Fruit fly (Drosophila melanogaster) whole organism, wandering third instar larva: Measurements from ENCODE around the gene Gr93c.

ENCODE experiments used
- Abd-B ChIP-seq: fragments of >200 bp; optimal IDR thresholded peaks from 2 replicates; lab custom pipeline; 2017; ENCODE audit warnings: missing biosample characterization, missing genetic modification characterization
- CG32264 ChIP-seq: fragments of 200-800 bp; sonication (Bioruptor generic); optimal IDR thresholded peaks from 2 replicates; lab custom pipeline; 2016; ENCODE audit warnings: missing biosample characterization, missing genetic modification characterization
- CG9705 ChIP-seq: fragments of 200-800 bp; sonication (Bioruptor generic); optimal IDR thresholded peaks from 2 replicates; lab custom pipeline; 2018; ENCODE audit warnings: missing biosample characterization, mild to moderate bottlenecking, missing genetic modification characterization
- CrebA ChIP-seq: fragments of 200-800 bp; sonication (Bioruptor generic); optimal IDR thresholded peaks from 2 replicates; lab custom pipeline; 2016; ENCODE audit warnings: missing biosample characterization, mild to moderate bottlenecking, missing genetic modification characterization, borderline replicate concordance
- Dif ChIP-seq: fragments of 200-275, 200-300 bp; sonication (Bioruptor generic); optimal IDR thresholded peaks from 2 replicates; lab custom pipeline; 2018; ENCODE audit warnings: missing biosample characterization, missing genetic modification characterization; ENCODE audit not compliant: partially characterized antibody
- GATAd ChIP-seq: sonication (Bioruptor generic); optimal IDR thresholded peaks from 2 replicates; lab custom pipeline; 2016; ENCODE audit warnings: missing biosample characterization, missing genetic modification characterization
- HLH106 ChIP-seq: fragments of 200-800 bp; optimal IDR thresholded peaks from 3 replicates; lab custom pipeline; 2019; ENCODE audit warnings: missing biosample characterization, mild to moderate bottlenecking, missing genetic modification characterization, moderate library complexity
- Hnf4 ChIP-seq: fragments of 200-800 bp; sonication (Bioruptor generic); optimal IDR thresholded peaks from 2 replicates; lab custom pipeline; 2016; ENCODE audit warnings: missing biosample characterization, mild to moderate bottlenecking, missing genetic modification characterization
- Hr78 ChIP-seq: fragments of >200 bp; optimal IDR thresholded peaks from 2 replicates; lab custom pipeline; 2017; ENCODE audit warnings: missing biosample characterization, missing genetic modification characterization
- Hr83 ChIP-seq: fragments of 200-300 bp; sonication (Bioruptor generic); optimal IDR thresholded peaks from 2 replicates; lab custom pipeline; 2016; ENCODE audit warnings: missing biosample characterization, mild to moderate bottlenecking, missing genetic modification characterization, moderate library complexity; ENCODE audit not compliant: poor library complexity, severe bottlenecking
- Jra ChIP-seq: sonication (Bioruptor generic); optimal IDR thresholded peaks from 2 replicates; lab custom pipeline; 2016; ENCODE audit warnings: missing biosample characterization, missing genetic modification characterization
- Mio ChIP-seq: sonication (Bioruptor generic); optimal IDR thresholded peaks from 2 replicates; lab custom pipeline; 2016; ENCODE audit warnings: missing biosample characterization, missing genetic modification characterization
- Myc ChIP-seq: fragments of >200 bp; optimal IDR thresholded peaks from 2 replicates; lab custom pipeline; 2017
- N ChIP-seq: fragments of >200 bp; optimal IDR thresholded peaks from 2 replicates; lab custom pipeline; 2018; ENCODE audit warnings: missing biosample characterization, missing external identifiers, missing genetic modification characterization
- OdsH ChIP-seq: fragments of 200-800 bp; sonication (Bioruptor generic); optimal IDR thresholded peaks from 2 replicates; lab custom pipeline; 2016; ENCODE audit warnings: missing biosample characterization, mild to moderate bottlenecking, missing genetic modification characterization
- Rel ChIP-seq, 2 experiments: fragments of 200-800 bp; sonication (Bioruptor generic) in 1 of 2; optimal IDR thresholded peaks; 2 replicates in 1 of 2; 3 replicates in 1 of 2; lab custom pipeline; 2016 to 2019; ENCODE audit warnings: mild to moderate bottlenecking in 2 of 2, missing biosample characterization in 2 of 2, missing genetic modification characterization in 2 of 2, moderate library complexity in 1 of 2
- Sp1 ChIP-seq: fragments of 200-800 bp; sonication (Bioruptor generic); optimal IDR thresholded peaks from 3 replicates; lab custom pipeline; 2019; ENCODE audit warnings: missing biosample characterization, mild to moderate bottlenecking, missing genetic modification characterization, moderate library complexity
- br ChIP-seq: fragments of 200-800 bp; sonication (Bioruptor generic); optimal IDR thresholded peaks from 2 replicates; lab custom pipeline; 2016; ENCODE audit warnings: missing biosample characterization, missing genetic modification characterization
- brk ChIP-seq: fragments of 200-800 bp; sonication (Bioruptor generic); optimal IDR thresholded peaks from 2 replicates; lab custom pipeline; 2016; ENCODE audit warnings: missing biosample characterization, mild to moderate bottlenecking, missing genetic modification characterization
- dl ChIP-seq, 2 experiments: fragments of 175-275, 200-275 bp in 1 of 2; fragments of 200-275 bp in 1 of 2; sonication (Bioruptor generic); optimal IDR thresholded peaks; lab custom pipeline; 2018; ENCODE audit warnings: mild to moderate bottlenecking in 2 of 2, missing biosample characterization in 2 of 2, missing genetic modification characterization in 2 of 2, moderate library complexity in 2 of 2; ENCODE audit not compliant: partially characterized antibody in 2 of 2, insufficient read depth in 1 of 2
- dmrt93B ChIP-seq: fragments of 200-800 bp; sonication (Bioruptor generic); optimal IDR thresholded peaks from 2 replicates; lab custom pipeline; 2018; ENCODE audit warnings: missing biosample characterization, mild to moderate bottlenecking, missing genetic modification characterization
- dsf ChIP-seq: sonication (Bioruptor generic); optimal IDR thresholded peaks from 2 replicates; lab custom pipeline; 2016; ENCODE audit warnings: missing biosample characterization, missing genetic modification characterization, borderline replicate concordance
- ey ChIP-seq: fragments of 200-800 bp; sonication (Bioruptor generic); optimal IDR thresholded peaks from 2 replicates; lab custom pipeline; 2016; ENCODE audit warnings: missing biosample characterization, missing genetic modification characterization
- foxo ChIP-seq, 2 experiments: fragments of 200-800 bp; sonication (Bioruptor generic); optimal IDR thresholded peaks; 2 replicates in 1 of 2; 3 replicates in 1 of 2; lab custom pipeline; 2016 to 2017; ENCODE audit warnings: missing biosample characterization in 2 of 2, missing genetic modification characterization in 2 of 2
- fru ChIP-seq: fragments of 200-800 bp; sonication (Bioruptor generic); optimal IDR thresholded peaks from 3 replicates; lab custom pipeline; 2016; ENCODE audit warnings: missing biosample characterization, mild to moderate bottlenecking, missing genetic modification characterization
- h ChIP-seq: fragments of 200-800 bp; sonication (Bioruptor generic); optimal IDR thresholded peaks from 3 replicates; lab custom pipeline; 2016; ENCODE audit warnings: missing biosample characterization, mild to moderate bottlenecking, missing genetic modification characterization
- jim ChIP-seq: fragments of 175-275, 200-325 bp; sonication (Bioruptor generic); optimal IDR thresholded peaks from 2 replicates; lab custom pipeline; 2016; ENCODE audit warnings: missing biosample characterization, mild to moderate bottlenecking, missing genetic modification characterization
- lola ChIP-seq: fragments of >200 bp; optimal IDR thresholded peaks from 2 replicates; lab custom pipeline; 2017; ENCODE audit warnings: missing biosample characterization, missing genetic modification characterization
- pan ChIP-seq: fragments of >200 bp; optimal IDR thresholded peaks from 2 replicates; lab custom pipeline; 2017
- psq ChIP-seq: fragments of 200-800 bp; sonication (Bioruptor generic); optimal IDR thresholded peaks from 3 replicates; lab custom pipeline; 2017; ENCODE audit warnings: missing biosample characterization, mild to moderate bottlenecking, missing genetic modification characterization, moderate library complexity
- rgr ChIP-seq: fragments of 200-800 bp; sonication (Bioruptor generic); optimal IDR thresholded peaks from 3 replicates; lab custom pipeline; 2016; ENCODE audit warnings: missing biosample characterization, mild to moderate bottlenecking, missing genetic modification characterization
- sage ChIP-seq: fragments of 200-800 bp; sonication (Bioruptor generic); optimal IDR thresholded peaks from 2 replicates; lab custom pipeline; 2016; ENCODE audit warnings: missing biosample characterization, mild to moderate bottlenecking, missing genetic modification characterization
- sv ChIP-seq: fragments of 200-800 bp; sonication (Bioruptor generic); optimal IDR thresholded peaks from 3 replicates; lab custom pipeline; 2016; ENCODE audit warnings: missing biosample characterization, missing genetic modification characterization
- tai ChIP-seq: sonication (Bioruptor generic); optimal IDR thresholded peaks from 2 replicates; lab custom pipeline; 2016; ENCODE audit warnings: missing biosample characterization, missing genetic modification characterization
- woc ChIP-seq: sonication (Bioruptor generic); optimal IDR thresholded peaks from 2 replicates; lab custom pipeline; 2016; ENCODE audit warnings: missing biosample characterization, mild to moderate bottlenecking, missing genetic modification characterization

The Gr93c gene

DNA sequence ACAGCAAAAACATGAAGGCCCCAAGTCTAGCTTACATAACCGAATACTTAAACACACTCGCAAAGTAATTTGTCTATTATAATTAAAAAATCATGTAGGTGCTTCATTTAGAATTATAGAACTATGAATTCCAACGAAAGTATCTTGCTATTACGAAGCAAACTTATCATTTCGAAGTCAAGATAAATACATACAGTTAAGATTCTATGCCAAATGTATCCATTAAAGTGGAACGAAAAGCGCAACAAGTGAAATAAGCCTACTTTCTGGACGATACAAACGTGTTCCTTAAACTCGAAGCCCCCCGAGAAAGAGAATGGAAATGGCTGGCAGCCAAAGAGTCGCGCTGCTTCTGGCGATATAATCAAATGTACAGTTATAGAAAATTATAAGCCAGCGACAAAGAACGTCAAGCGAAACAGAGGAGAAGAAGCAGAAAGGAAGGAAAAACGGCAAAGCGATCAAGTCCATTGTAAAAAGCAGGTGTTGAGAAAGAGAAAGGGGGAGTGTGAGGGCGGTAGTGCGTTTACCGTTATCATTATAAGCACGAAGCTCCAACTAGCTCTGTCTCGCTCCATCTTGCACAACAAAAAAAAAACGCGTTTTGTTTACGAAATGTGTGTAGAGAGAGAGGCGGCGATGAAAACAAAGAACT lies 7.6 kb upstream of the Gr93c start:
- TF ChIP-seq Hr83 (GFP tag; lab: Kevin White, UChicago) (peak; percentile 2), Hnf4 (GFP tag; lab: Kevin White, UChicago) (no peak), N (GFP tag; lab: Kevin White, UChicago) (no peak), psq (GFP tag; lab: Kevin White, UChicago) (peak; percentile 75), OdsH (GFP tag; lab: Kevin White, UChicago) (peak; percentile 7), Rel (GFP tag; optimal IDR thresholded peaks at IDR 0.05; lab: Kevin White, UChicago) (no peak), Rel (tag; optimal IDR thresholded peaks at IDR 0.05; lab: Kevin White, UChicago) (peak; percentile 10), fru (GFP tag; lab: Kevin White, UChicago) (peak; percentile 9), Myc (lab: Kevin White, UChicago) (no peak), Jra (no peak), rgr (peak; percentile 22)

dm6 chr3R:21851592-21852578 lies 6.8 kb upstream of the Gr93c start:
- TF ChIP-seq CrebA (GFP tag; lab: Kevin White, UChicago) (peak; percentile 58), GATAd (no peak), Dif (GFP tag; lab: Kevin White, UChicago) (peak; percentile 36), Rel (GFP tag; optimal IDR thresholded peaks at IDR 0.05; lab: Kevin White, UChicago) (no peak), Rel (tag; optimal IDR thresholded peaks at IDR 0.05; lab: Kevin White, UChicago) (peak; percentile 51)

- peak; percentile 20 for TF ChIP-seq rgr
- no peak for TF ChIP-seq CG32264 (GFP tag; lab: Kevin White, UChicago)
- TF ChIP-seq psq (GFP tag; lab: Kevin White, UChicago) = peak; percentile 26
- TF ChIP-seq GATAd = no peak
- no peak for TF ChIP-seq Jra
- TF ChIP-seq Myc (lab: Kevin White, UChicago) = no peak
- peak; percentile 51 for TF ChIP-seq ey (GFP tag; lab: Kevin White, UChicago)
- TF ChIP-seq tai (GFP tag; lab: Kevin White, UChicago) = no peak
- peak; percentile 26 for TF ChIP-seq woc
- peak; percentile 51 for TF ChIP-seq h (GFP tag; lab: Kevin White, UChicago)
- TF ChIP-seq foxo (GFP tag; optimal IDR thresholded peaks at IDR 0.05; lab: Kevin White, UChicago) = peak in 1 of 2 experiments; percentile 23
- TF ChIP-seq br (GFP tag; lab: Kevin White, UChicago) = peak; percentile 40
- no peak for TF ChIP-seq Rel (GFP tag; optimal IDR thresholded peaks at IDR 0.05; lab: Kevin White, UChicago)
- TF ChIP-seq Rel (tag; optimal IDR thresholded peaks at IDR 0.05; lab: Kevin White, UChicago) = peak; percentile 91
- no peak for TF ChIP-seq dsf (GFP tag; lab: Kevin White, UChicago)
- peak; percentile 24 for TF ChIP-seq dmrt93B (GFP tag; lab: Kevin White, UChicago)
- TF ChIP-seq HLH106 = peak; percentile 3
- peak; percentile 0 for TF ChIP-seq OdsH (GFP tag; lab: Kevin White, UChicago)
- peak; percentile 29 for TF ChIP-seq fru (GFP tag; lab: Kevin White, UChicago)
- TF ChIP-seq dl (GFP tag; optimal IDR thresholded peaks at IDR 0.05; lab: Kevin White, UChicago; ENCODE audit: insufficient read depth in 1 of 2, partially characterized antibody in 2 of 2) = no peak
Measured at dm6 chr3R:21849988-21850460, 5.0 kb upstream of the Gr93c start.

DNA sequence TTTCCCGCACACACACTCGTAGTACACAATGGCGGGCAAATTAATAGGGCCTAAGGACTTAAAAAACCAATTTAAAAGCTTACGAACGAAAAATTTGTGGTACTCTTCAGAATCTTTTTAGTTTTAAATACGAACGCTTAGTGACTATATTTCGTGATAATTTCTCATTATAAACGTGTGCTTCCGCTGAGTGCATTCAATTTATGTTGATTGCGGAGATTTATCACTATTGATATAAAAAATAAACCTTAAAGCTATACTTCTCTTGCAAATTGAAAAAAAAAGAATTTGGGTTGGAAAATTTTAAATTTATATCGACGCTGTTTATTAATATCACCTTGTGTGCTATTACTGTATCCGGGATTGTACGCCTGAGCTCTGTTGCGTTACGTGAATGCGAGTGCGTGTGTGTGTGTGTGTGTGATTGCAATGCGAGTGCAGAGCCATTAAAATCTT lies 4.0 kb upstream of the Gr93c start:
- TF ChIP-seq Hnf4 (GFP tag; lab: Kevin White, UChicago) (peak; percentile 89), GATAd (no peak), dmrt93B (GFP tag; lab: Kevin White, UChicago) (peak; percentile 95), pan (lab: Kevin White, UChicago) (no peak), foxo (GFP tag; optimal IDR thresholded peaks at IDR 0.05; lab: Kevin White, UChicago) (peak; percentile 87 to 97), dl (GFP tag; optimal IDR thresholded peaks at IDR 0.05; lab: Kevin White, UChicago; ENCODE audit: insufficient read depth in 1 of 2, partially characterized antibody in 2 of 2) (no peak), sage (peak; percentile 87), Jra (peak; percentile 90), tai (GFP tag; lab: Kevin White, UChicago) (peak; percentile 82), Sp1 (GFP tag; lab: Kevin White, UChicago) (peak; percentile 96), jim (no peak), psq (GFP tag; lab: Kevin White, UChicago) (peak; percentile 93), Hr78 (GFP tag; lab: Kevin White, UChicago) (no peak), h (GFP tag; lab: Kevin White, UChicago) (peak; percentile 96), lola (GFP tag; lab: Kevin White, UChicago) (no peak), fru (GFP tag; lab: Kevin White, UChicago) (peak; percentile 98), Dif (GFP tag; lab: Kevin White, UChicago) (no peak), CG9705 (peak; percentile 91), HLH106 (peak; percentile 95), ey (GFP tag; lab: Kevin White, UChicago) (peak; percentile 95), dsf (GFP tag; lab: Kevin White, UChicago) (peak; percentile 71), rgr (peak; percentile 94), Hr83 (GFP tag; lab: Kevin White, UChicago) (no peak), brk (GFP tag; lab: Kevin White, UChicago) (peak; percentile 82), sv (GFP tag; lab: Kevin White, UChicago) (peak; percentile 31), Mio (GFP tag; lab: Kevin White, UChicago) (no peak), Abd-B (GFP tag; lab: Kevin White, UChicago) (no peak), Myc (lab: Kevin White, UChicago) (no peak), N (GFP tag; lab: Kevin White, UChicago) (no peak)
